Fruit fly (Drosophila melanogaster) whole organism, embryonic: ENCODE results near the gene CG7135.

ENCODE experiments used
- Asciz ChIP-seq: fragments of 200-800 bp; sonication (Bioruptor generic); optimal IDR thresholded peaks from 2 replicates; lab custom pipeline; 2017; ENCODE audit warnings: missing biosample characterization, mild to moderate bottlenecking, missing genetic modification characterization, missing genetic modification reagents
- CG10543 ChIP-seq: fragments of 200-800 bp; sonication (Bioruptor generic); optimal IDR thresholded peaks from 3 replicates; lab custom pipeline; 2017; ENCODE audit warnings: missing biosample characterization, mild to moderate bottlenecking, missing genetic modification characterization, moderate library complexity
- CG11696 ChIP-seq: fragments of 200-800 bp; sonication (Bioruptor generic); IDR thresholded peaks from 2 replicates; pipeline ENCODE4 v1.3.6; 2022; ENCODE audit warnings: missing biosample characterization, missing genetic modification characterization
- CG12071 ChIP-seq: fragments of 200-800 bp; sonication (Bioruptor generic); optimal IDR thresholded peaks from 3 replicates; lab custom pipeline; 2018; ENCODE audit warnings: missing biosample characterization, mild to moderate bottlenecking, missing genetic modification characterization
- CG12219 ChIP-seq: fragments of 200-800 bp; sonication (Bioruptor generic); optimal IDR thresholded peaks from 3 replicates; lab custom pipeline; 2018; ENCODE audit warnings: missing biosample characterization, mild to moderate bottlenecking, missing genetic modification characterization
- CG1233 ChIP-seq: fragments of 200-800 bp; sonication (Bioruptor generic); optimal IDR thresholded peaks from 4 replicates; lab custom pipeline; 2018; ENCODE audit warnings: missing biosample characterization, mild to moderate bottlenecking, missing genetic modification characterization
- CG13296 ChIP-seq: fragments of 200-800 bp; sonication (Bioruptor generic); optimal IDR thresholded peaks from 3 replicates; lab custom pipeline; 2018; ENCODE audit warnings: missing biosample characterization, mild to moderate bottlenecking, missing genetic modification characterization
- CG13424 ChIP-seq: fragments of 200-800 bp; sonication (Bioruptor generic); optimal IDR thresholded peaks from 2 replicates; lab custom pipeline; 2019; ENCODE audit warnings: missing biosample characterization, mild to moderate bottlenecking, missing genetic modification characterization, moderate library complexity
- CG14014 ChIP-seq: fragments of 200-800 bp; sonication (Bioruptor generic); IDR thresholded peaks from 2 replicates; pipeline ENCODE4 v1.3.6; 2022; ENCODE audit warnings: missing biosample characterization, missing genetic modification characterization
- CG15479 ChIP-seq: fragments of 200-800 bp; sonication (Bioruptor generic); optimal IDR thresholded peaks from 3 replicates; lab custom pipeline; 2019; ENCODE audit warnings: missing biosample characterization, mild to moderate bottlenecking, missing genetic modification characterization, moderate library complexity
- CG15514 ChIP-seq: fragments of 200-800 bp; sonication (Bioruptor generic); optimal IDR thresholded peaks from 3 replicates; lab custom pipeline; 2017; ENCODE audit warnings: missing biosample characterization, missing genetic modification characterization, mild to moderate bottlenecking, moderate library complexity, missing genetic modification reagents
- CG15601 ChIP-seq: fragments of 200-800 bp; sonication (Bioruptor generic); optimal IDR thresholded peaks from 3 replicates; lab custom pipeline; 2019; ENCODE audit warnings: missing biosample characterization, mild to moderate bottlenecking, missing genetic modification characterization, moderate library complexity
- CG17359 ChIP-seq: fragments of 200-800 bp; sonication (Bioruptor generic); optimal IDR thresholded peaks from 3 replicates; lab custom pipeline; 2018; ENCODE audit warnings: missing biosample characterization, mild to moderate bottlenecking, missing genetic modification characterization, moderate library complexity
- CG18599 ChIP-seq: fragments of 200-800 bp; sonication (Bioruptor generic); optimal IDR thresholded peaks from 3 replicates; lab custom pipeline; 2017; ENCODE audit warnings: missing biosample characterization, missing genetic modification characterization, mild to moderate bottlenecking, moderate library complexity, missing genetic modification reagents
- CG31365 ChIP-seq: fragments of 200-800 bp; sonication (Bioruptor generic); optimal IDR thresholded peaks from 2 replicates; lab custom pipeline; 2018; ENCODE audit warnings: missing biosample characterization, mild to moderate bottlenecking, missing genetic modification characterization
- CG3281 ChIP-seq: fragments of 200-800 bp; sonication (Bioruptor generic); optimal IDR thresholded peaks from 3 replicates; lab custom pipeline; 2017; ENCODE audit warnings: missing biosample characterization, mild to moderate bottlenecking, missing genetic modification characterization
- CG34376 ChIP-seq: fragments of 200-800 bp; sonication (Bioruptor generic); optimal IDR thresholded peaks from 2 replicates; lab custom pipeline; 2018; ENCODE audit warnings: missing biosample characterization, mild to moderate bottlenecking, missing genetic modification characterization
- CG4328 ChIP-seq: fragments of 200-800 bp; sonication (Bioruptor generic); optimal IDR thresholded peaks from 3 replicates; lab custom pipeline; 2017; ENCODE audit warnings: missing biosample characterization, missing genetic modification reagents, missing genetic modification characterization
- CG6765 ChIP-seq: fragments of 200-800 bp; sonication (Bioruptor generic); optimal IDR thresholded peaks from 3 replicates; lab custom pipeline; 2017; ENCODE audit warnings: missing biosample characterization, mild to moderate bottlenecking, missing genetic modification characterization
- CG6813 ChIP-seq: fragments of 200-800 bp; sonication (Bioruptor generic); optimal IDR thresholded peaks from 2 replicates; lab custom pipeline; 2017; ENCODE audit warnings: missing biosample characterization, missing genetic modification characterization, mild to moderate bottlenecking, moderate library complexity, missing genetic modification reagents
- CG7987 ChIP-seq: fragments of 200-800 bp; sonication (Bioruptor generic); optimal IDR thresholded peaks from 2 replicates; lab custom pipeline; 2018; ENCODE audit warnings: missing biosample characterization, mild to moderate bottlenecking, missing genetic modification characterization, moderate library complexity
- CG8281 ChIP-seq: fragments of 200-800 bp; sonication (Bioruptor generic); optimal IDR thresholded peaks from 2 replicates; lab custom pipeline; 2018; ENCODE audit warnings: missing biosample characterization, mild to moderate bottlenecking, missing genetic modification characterization, moderate library complexity
- CG8944 ChIP-seq: fragments of 200-800 bp; sonication (Bioruptor generic); optimal IDR thresholded peaks from 3 replicates; lab custom pipeline; 2016; ENCODE audit warnings: missing biosample characterization, missing genetic modification characterization
- CG9817 ChIP-seq: fragments of 200-800 bp; sonication (Bioruptor generic); optimal IDR thresholded peaks from 2 replicates; lab custom pipeline; 2018; ENCODE audit warnings: missing biosample characterization, mild to moderate bottlenecking, missing genetic modification characterization, moderate library complexity
- CrebB ChIP-seq: fragments of 200-800 bp; sonication (Bioruptor generic); optimal IDR thresholded peaks from 3 replicates; lab custom pipeline; 2018; ENCODE audit warnings: missing biosample characterization, mild to moderate bottlenecking, missing genetic modification characterization
- Fer3 ChIP-seq: fragments of 200-800 bp; sonication (Bioruptor generic); optimal IDR thresholded peaks from 2 replicates; lab custom pipeline; 2018; ENCODE audit warnings: missing biosample characterization, mild to moderate bottlenecking, missing genetic modification characterization, moderate library complexity
- HHEX ChIP-seq: fragments of 200-800 bp; sonication (Bioruptor generic); optimal IDR thresholded peaks from 3 replicates; lab custom pipeline; 2017; ENCODE audit warnings: missing biosample characterization, mild to moderate bottlenecking, missing genetic modification characterization, missing genetic modification reagents
- Hmr ChIP-seq: fragments of 200-800 bp; sonication (Bioruptor generic); optimal IDR thresholded peaks from 3 replicates; lab custom pipeline; 2017; ENCODE audit warnings: mild to moderate bottlenecking, missing biosample characterization, missing genetic modification reagents, missing genetic modification characterization
- MTF-1 ChIP-seq: fragments of 200-800 bp; sonication (Bioruptor generic); optimal IDR thresholded peaks from 2 replicates; lab custom pipeline; 2018; ENCODE audit warnings: missing biosample characterization, mild to moderate bottlenecking, missing genetic modification characterization, borderline replicate concordance
- Meics ChIP-seq: fragments of 200-800 bp; sonication (Bioruptor generic); optimal IDR thresholded peaks from 2 replicates; lab custom pipeline; 2017; ENCODE audit warnings: missing biosample characterization, mild to moderate bottlenecking, missing genetic modification characterization
- NfI ChIP-seq: fragments of 200-800 bp; sonication (Bioruptor generic); optimal IDR thresholded peaks from 3 replicates; lab custom pipeline; 2018; ENCODE audit warnings: missing biosample characterization, mild to moderate bottlenecking, missing genetic modification characterization, moderate library complexity
- YL-1 ChIP-seq: fragments of 200-800 bp; sonication (Bioruptor generic); optimal IDR thresholded peaks from 3 replicates; lab custom pipeline; 2017; ENCODE audit warnings: missing biosample characterization, mild to moderate bottlenecking, missing genetic modification characterization
- caup ChIP-seq: fragments of 200-800 bp; sonication (Bioruptor generic); optimal IDR thresholded peaks from 3 replicates; lab custom pipeline; 2017; ENCODE audit warnings: missing biosample characterization, mild to moderate bottlenecking, missing genetic modification characterization, moderate library complexity; ENCODE audit not compliant: severe bottlenecking
- crol ChIP-seq: fragments of 200-800 bp; sonication (Bioruptor generic); IDR thresholded peaks from 2 replicates; pipeline ENCODE4 v1.3.6; 2022; ENCODE audit warnings: missing biosample characterization, missing genetic modification characterization
- cwo ChIP-seq: fragments of 200-800 bp; sonication (Bioruptor generic); optimal IDR thresholded peaks from 3 replicates; lab custom pipeline; 2017; ENCODE audit warnings: missing biosample characterization, missing genetic modification characterization, mild to moderate bottlenecking, moderate library complexity, missing genetic modification reagents
- dan ChIP-seq: fragments of 200-800 bp; sonication (Bioruptor generic); IDR thresholded peaks from 2 replicates; pipeline ENCODE4 v1.3.6; 2022; ENCODE audit warnings: missing biosample characterization, missing genetic modification characterization
- gro ChIP-seq: fragments of 200-800 bp; sonication (Bioruptor generic); optimal IDR thresholded peaks from 2 replicates; lab custom pipeline; 2016; ENCODE audit warnings: missing biosample characterization, missing genetic modification characterization
- gt ChIP-seq: fragments of 200-800 bp; sonication (Bioruptor generic); IDR thresholded peaks from 2 replicates; pipeline ENCODE4 v1.3.6; 2022; ENCODE audit warnings: missing biosample characterization, missing genetic modification characterization
- lab ChIP-seq: fragments of 200-800 bp; sonication (Bioruptor generic); optimal IDR thresholded peaks from 3 replicates; lab custom pipeline; 2017; ENCODE audit warnings: missing biosample characterization, missing genetic modification characterization, mild to moderate bottlenecking, moderate library complexity, missing genetic modification reagents
- lmd ChIP-seq: fragments of 200-800 bp; sonication (Bioruptor generic); IDR thresholded peaks from 2 replicates; pipeline ENCODE4 v1.3.6; 2022; ENCODE audit warnings: missing biosample characterization, missing genetic modification characterization
- odd ChIP-seq: fragments of 200-800 bp; sonication (Bioruptor generic); optimal IDR thresholded peaks from 2 replicates; lab custom pipeline; 2017; ENCODE audit warnings: missing biosample characterization, mild to moderate bottlenecking, missing genetic modification characterization
- pfk ChIP-seq: fragments of 200-800 bp; sonication (Bioruptor generic); optimal IDR thresholded peaks from 2 replicates; lab custom pipeline; 2018; ENCODE audit warnings: missing biosample characterization, mild to moderate bottlenecking, missing genetic modification characterization, moderate library complexity
- schlank ChIP-seq: fragments of 200-800 bp; sonication (Bioruptor generic); optimal IDR thresholded peaks from 2 replicates; lab custom pipeline; 2018; ENCODE audit warnings: missing biosample characterization, mild to moderate bottlenecking, missing genetic modification characterization
- sens ChIP-seq: fragments of 200-800 bp; sonication (Bioruptor generic); peaks from one replicate; lab custom pipeline; 2016; ENCODE audit warnings: missing biosample characterization, missing genetic modification characterization
- ssp ChIP-seq: fragments of 200-800 bp; sonication (Bioruptor generic); IDR thresholded peaks from 2 replicates; pipeline ENCODE4 v1.3.6; 2022; ENCODE audit warnings: missing biosample characterization, missing genetic modification characterization
- sug ChIP-seq: fragments of 200-800 bp; optimal IDR thresholded peaks from 2 replicates; lab custom pipeline; 2019; ENCODE audit warnings: missing biosample characterization, mild to moderate bottlenecking, missing genetic modification characterization, moderate library complexity
- tna ChIP-seq: fragments of 200-800 bp; sonication (Bioruptor generic); IDR thresholded peaks from 2 replicates; pipeline ENCODE4 v1.3.6; 2022; ENCODE audit warnings: missing biosample characterization, missing genetic modification characterization; ENCODE audit not compliant: partially characterized antibody
- usp ChIP-seq: fragments of >200 bp; optimal IDR thresholded peaks from 2 replicates; lab custom pipeline; 2017; ENCODE audit warnings: missing biosample characterization, missing genetic modification characterization
- wek ChIP-seq: fragments of 200-800 bp; sonication (Bioruptor generic); optimal IDR thresholded peaks from 3 replicates; lab custom pipeline; 2018; ENCODE audit warnings: missing biosample characterization, mild to moderate bottlenecking, missing genetic modification characterization, moderate library complexity

The CG7135 gene

DNA sequence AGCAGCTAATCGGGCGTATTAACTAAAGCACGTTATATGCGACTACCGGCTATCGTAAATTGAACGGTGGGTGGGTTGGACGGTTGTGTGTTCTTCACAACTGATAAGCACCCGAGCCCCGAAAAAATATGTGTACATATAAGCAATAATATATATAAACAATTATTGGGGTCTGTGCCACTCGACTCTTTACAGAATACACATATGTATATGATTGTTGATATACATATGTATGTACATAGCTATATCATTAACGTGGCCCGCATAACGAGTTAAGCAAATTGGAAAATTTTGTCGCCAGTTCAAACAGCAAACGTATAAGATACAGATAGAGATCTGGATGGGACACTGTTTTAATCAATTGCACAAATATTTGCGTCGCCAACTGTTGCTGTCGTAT is 20.8 kb upstream of the CG7135 start (continued):
- TF ChIP-seq lab (peak; percentile 74), CG15479 (GFP tag; lab: Kevin White, UChicago) (no peak), CG10543 (GFP tag; lab: Kevin White, UChicago) (peak; percentile 72), gt (GFP tag; lab: Robert Waterston, UW) (no peak), CG17359 (no peak), sug (no peak), crol (no peak), cwo (GFP tag; lab: Kevin White, UChicago) (peak; percentile 21), ssp (GFP tag; lab: Robert Waterston, UW) (no peak), MTF-1 (peak; percentile 48), CG15601 (tag; lab: Kevin White, UChicago) (no peak), CG9817 (tag; lab: Kevin White, UChicago) (peak; percentile 2), CG4328 (GFP tag; lab: Kevin White, UChicago) (peak; percentile 30), CG6813 (GFP tag; lab: Kevin White, UChicago) (peak; percentile 28), CrebB (peak; percentile 62), tna (GFP tag; lab: Robert Waterston, UW) (no peak), CG34376 (GFP tag; lab: Kevin White, UChicago) (peak; percentile 26), wek (GFP tag; lab: Kevin White, UChicago) (peak; percentile 47), CG3281 (GFP tag; lab: Kevin White, UChicago) (peak; percentile 37), YL-1 (GFP tag; lab: Kevin White, UChicago) (peak; percentile 1), caup (GFP tag; lab: Kevin White, UChicago) (peak; percentile 63), Asciz (peak; percentile 51), dan (GFP tag; lab: Robert Waterston, UW) (no peak), CG12071 (peak; percentile 55), CG1233 (peak; percentile 25), gro (GFP tag; lab: Kevin White, UChicago) (no peak), usp (GFP tag; lab: Kevin White, UChicago) (no peak), Hmr (GFP tag; lab: Kevin White, UChicago) (peak; percentile 67), sens (GFP tag; lab: Kevin White, UChicago) (peak; percentile 46), CG13296 (GFP tag; lab: Kevin White, UChicago) (peak; percentile 80), CG11696 (GFP tag; lab: Robert Waterston, UW) (no peak), CG6765 (GFP tag; lab: Kevin White, UChicago) (peak; percentile 59), odd (GFP tag; lab: Kevin White, UChicago) (peak; percentile 46), Fer3 (tag; lab: Kevin White, UChicago) (peak; percentile 36), CG8944 (GFP tag; lab: Kevin White, UChicago) (no peak), CG12219 (peak; percentile 24), lmd (no peak), CG31365 (tag; lab: Kevin White, UChicago) (peak; percentile 31), NfI (GFP tag; lab: Kevin White, UChicago) (peak; percentile 7), CG13424 (peak; percentile 37), CG7987 (GFP tag; lab: Kevin White, UChicago) (peak; percentile 11), CG14014 (GFP tag; lab: Robert Waterston, UW) (peak; percentile 50; the same call in 1 of the 2 replicates), pfk (GFP tag; lab: Kevin White, UChicago) (peak; percentile 31), CG15514 (peak; percentile 51), CG8281 (peak; percentile 21), Meics (GFP tag; lab: Kevin White, UChicago) (peak; percentile 47), schlank (tag; lab: Kevin White, UChicago) (peak; percentile 28), HHEX (GFP tag; lab: Kevin White, UChicago) (peak; percentile 56), CG18599 (GFP tag; lab: Kevin White, UChicago) (peak; percentile 58)
